Worm (Caenorhabditis elegans): ENCODE results near the gene F38A1.15.

ce11 chrIV:1216290-1216689, 26.9 kb downstream of the F38A1.15 start, which contains the start of gene W09G12.9:
- TF ChIP-seq Y55F3AM.14 (GFP tag; optimal IDR thresholded peaks at IDR 0.05), result no peak
- no peak for TF ChIP-seq crh-2 (tag; optimal IDR thresholded peaks at IDR 0.05)
- no peak for TF ChIP-seq sem-4 (tag; optimal IDR thresholded peaks at IDR 0.05)
- no peak for TF ChIP-seq elt-1 (tag; optimal IDR thresholded peaks at IDR 0.05)
- no peak for TF ChIP-seq skn-1 (tag; optimal IDR thresholded peaks at IDR 0.05)
- no peak for TF ChIP-seq nhr-237 (tag; optimal IDR thresholded peaks at IDR 0.05)
- TF ChIP-seq R02D3.7 (tag; optimal IDR thresholded peaks at IDR 0.05), result no peak
- no peak for TF ChIP-seq nhr-6 (tag; optimal IDR thresholded peaks at IDR 0.05)
- TF ChIP-seq unc-55 (GFP tag; optimal IDR thresholded peaks at IDR 0.05), result no peak
- TF ChIP-seq mdl-1 (tag; optimal IDR thresholded peaks at IDR 0.05), result no peak
- TF ChIP-seq aly-2 (tag; optimal IDR thresholded peaks at IDR 0.05), result no peak
